Fruit fly (Drosophila melanogaster) whole organism, embryonic: Measurements from ENCODE around the gene beat-IIa.

Experiments
- Ada2b ChIP-seq: fragments of 200-800 bp; sonication (Bioruptor generic); IDR thresholded peaks from 2 replicates; pipeline ENCODE4 v1.3.6; 2022; ENCODE audit warnings: missing biosample characterization, missing genetic modification characterization
- CG10654 ChIP-seq: fragments of 200-800 bp; sonication (Bioruptor generic); optimal IDR thresholded peaks from 2 replicates; lab custom pipeline; 2016; ENCODE audit warnings: missing biosample characterization, missing genetic modification characterization
- CG11504 ChIP-seq: fragments of 200-800 bp; sonication (Bioruptor generic); optimal IDR thresholded peaks from 3 replicates; lab custom pipeline; 2019; ENCODE audit warnings: missing biosample characterization, mild to moderate bottlenecking, missing genetic modification characterization, moderate library complexity
- CG11696 ChIP-seq: fragments of 200-800 bp; sonication (Bioruptor generic); IDR thresholded peaks from 2 replicates; pipeline ENCODE4 v1.3.6; 2022; ENCODE audit warnings: missing biosample characterization, missing genetic modification characterization
- CG12071 ChIP-seq: fragments of 200-800 bp; sonication (Bioruptor generic); optimal IDR thresholded peaks from 3 replicates; lab custom pipeline; 2018; ENCODE audit warnings: missing biosample characterization, mild to moderate bottlenecking, missing genetic modification characterization
- CG15011 ChIP-seq: fragments of 200-800 bp; sonication (Bioruptor generic); optimal IDR thresholded peaks from 3 replicates; lab custom pipeline; 2018; ENCODE audit warnings: missing biosample characterization, mild to moderate bottlenecking, missing genetic modification characterization
- CG15269 ChIP-seq: fragments of 200-800 bp; sonication (Bioruptor generic); optimal IDR thresholded peaks from 2 replicates; lab custom pipeline; 2018; ENCODE audit warnings: missing biosample characterization, mild to moderate bottlenecking, missing genetic modification characterization, moderate library complexity
- CG15696 ChIP-seq: fragments of 200-800 bp; sonication (Bioruptor generic); optimal IDR thresholded peaks from 2 replicates; lab custom pipeline; 2019; ENCODE audit warnings: missing biosample characterization, mild to moderate bottlenecking, missing genetic modification characterization, moderate library complexity
- CG17359 ChIP-seq: fragments of 200-800 bp; sonication (Bioruptor generic); optimal IDR thresholded peaks from 3 replicates; lab custom pipeline; 2018; ENCODE audit warnings: missing biosample characterization, mild to moderate bottlenecking, missing genetic modification characterization, moderate library complexity
- CG17361 ChIP-seq: fragments of 200-800 bp; sonication (Bioruptor generic); IDR thresholded peaks from 3 replicates; pipeline ENCODE4 v1.3.6; 2022; ENCODE audit warnings: missing biosample characterization, missing genetic modification characterization
- CG17612 ChIP-seq: fragments of 200-800 bp; sonication (Bioruptor generic); IDR thresholded peaks from 2 replicates; pipeline ENCODE4 v1.3.6; 2022; ENCODE audit warnings: missing biosample characterization, missing genetic modification characterization
- CG1792 ChIP-seq: fragments of 200-800 bp; sonication (Bioruptor generic); optimal IDR thresholded peaks from 2 replicates; lab custom pipeline; 2016; ENCODE audit warnings: missing biosample characterization, missing genetic modification characterization
- CG18599 ChIP-seq: fragments of 200-800 bp; sonication (Bioruptor generic); optimal IDR thresholded peaks from 3 replicates; lab custom pipeline; 2017; ENCODE audit warnings: missing biosample characterization, missing genetic modification characterization, mild to moderate bottlenecking, moderate library complexity, missing genetic modification reagents
- CG2129 ChIP-seq: fragments of 200-800 bp; sonication (Bioruptor generic); IDR thresholded peaks from 2 replicates; pipeline ENCODE4 v1.3.6; 2022; ENCODE audit warnings: missing biosample characterization, missing genetic modification characterization; ENCODE audit not compliant: partially characterized antibody
- CG30403 ChIP-seq: fragments of 200-800 bp; sonication (Bioruptor generic); optimal IDR thresholded peaks from 3 replicates; lab custom pipeline; 2016; ENCODE audit warnings: missing biosample characterization, missing genetic modification characterization
- CG3407 ChIP-seq: fragments of 200-800 bp; sonication (Bioruptor generic); optimal IDR thresholded peaks from 2 replicates; lab custom pipeline; 2018; ENCODE audit warnings: missing biosample characterization, mild to moderate bottlenecking, missing genetic modification characterization
- CG43689 ChIP-seq: fragments of 200-800 bp; sonication (Bioruptor generic); IDR thresholded peaks from 2 replicates; pipeline ENCODE4 v1.3.6; 2022; ENCODE audit warnings: missing biosample characterization, missing genetic modification characterization
- CG4424 ChIP-seq: fragments of 200-800 bp; sonication (Bioruptor generic); optimal IDR thresholded peaks from 3 replicates; lab custom pipeline; 2016; ENCODE audit warnings: missing biosample characterization, missing genetic modification characterization
- CG5245 ChIP-seq: fragments of 200-800 bp; sonication (Bioruptor generic); optimal IDR thresholded peaks from 3 replicates; lab custom pipeline; 2016; ENCODE audit warnings: missing biosample characterization, missing genetic modification characterization
- CG6175 ChIP-seq: fragments of 200-800 bp; sonication (Bioruptor generic); IDR thresholded peaks from 3 replicates; pipeline ENCODE4 v1.3.6; 2022; ENCODE audit warnings: missing biosample characterization, missing genetic modification characterization
- CG7271 ChIP-seq: fragments of 200-800 bp; sonication (Bioruptor generic); optimal IDR thresholded peaks from 2 replicates; lab custom pipeline; 2018; ENCODE audit warnings: missing biosample characterization, mild to moderate bottlenecking, missing genetic modification characterization, moderate library complexity
- CG7556 ChIP-seq: fragments of 200-800 bp; sonication (Bioruptor generic); optimal IDR thresholded peaks from 2 replicates; lab custom pipeline; 2017; ENCODE audit warnings: missing biosample characterization, mild to moderate bottlenecking, missing genetic modification characterization
- CG7987 ChIP-seq: fragments of 200-800 bp; sonication (Bioruptor generic); optimal IDR thresholded peaks from 2 replicates; lab custom pipeline; 2018; ENCODE audit warnings: missing biosample characterization, mild to moderate bottlenecking, missing genetic modification characterization, moderate library complexity
- CG8281 ChIP-seq: fragments of 200-800 bp; sonication (Bioruptor generic); optimal IDR thresholded peaks from 2 replicates; lab custom pipeline; 2018; ENCODE audit warnings: missing biosample characterization, mild to moderate bottlenecking, missing genetic modification characterization, moderate library complexity
- CHES-1-like ChIP-seq: fragments of 200-800 bp; sonication (Bioruptor generic); optimal IDR thresholded peaks from 2 replicates; lab custom pipeline; 2016; ENCODE audit warnings: missing biosample characterization, missing genetic modification characterization
- CoRest ChIP-seq: fragments of 200-800 bp; sonication (Bioruptor generic); optimal IDR thresholded peaks from 3 replicates; lab custom pipeline; 2018; ENCODE audit warnings: missing biosample characterization, mild to moderate bottlenecking, missing genetic modification characterization, moderate library complexity
- D ChIP-seq, 2 experiments: fragments of 200-800 bp in 1 of 2; fragments of >200 bp in 1 of 2; sonication (Bioruptor generic) in 1 of 2; optimal IDR thresholded peaks; 2 replicates in 1 of 2; 3 replicates in 1 of 2; lab custom pipeline; 2017; ENCODE audit warnings: mild to moderate bottlenecking in 1 of 2, missing biosample characterization in 1 of 2, missing genetic modification characterization in 1 of 2, missing genetic modification reagents in 1 of 2
- D19A ChIP-seq: fragments of 200-800 bp; optimal IDR thresholded peaks from 3 replicates; lab custom pipeline; 2019; ENCODE audit warnings: missing biosample characterization, mild to moderate bottlenecking, missing genetic modification characterization, moderate library complexity
- D19B ChIP-seq: fragments of 200-800 bp; sonication (Bioruptor generic); optimal IDR thresholded peaks from 2 replicates; lab custom pipeline; 2017; ENCODE audit warnings: missing biosample characterization, mild to moderate bottlenecking, missing genetic modification characterization
- Dbx ChIP-seq: fragments of 200-800 bp; sonication (Bioruptor generic); IDR thresholded peaks from 3 replicates; pipeline ENCODE4 v1.3.6; 2022; ENCODE audit warnings: missing biosample characterization, missing genetic modification characterization
- Drgx ChIP-seq: fragments of 200-800 bp; sonication (Bioruptor generic); IDR thresholded peaks from 2 replicates; pipeline ENCODE4 v1.3.6; 2022; ENCODE audit warnings: missing biosample characterization, missing genetic modification characterization
- Elba2 ChIP-seq: fragments of 200-800 bp; sonication (Bioruptor generic); optimal IDR thresholded peaks from 3 replicates; lab custom pipeline; 2016; ENCODE audit warnings: missing biosample characterization, missing genetic modification characterization
- Fer3 ChIP-seq: fragments of 200-800 bp; sonication (Bioruptor generic); optimal IDR thresholded peaks from 2 replicates; lab custom pipeline; 2018; ENCODE audit warnings: missing biosample characterization, mild to moderate bottlenecking, missing genetic modification characterization, moderate library complexity
- HmgD ChIP-seq: fragments of 200-800 bp; sonication (Bioruptor generic); optimal IDR thresholded peaks from 3 replicates; lab custom pipeline; 2016; ENCODE audit warnings: missing biosample characterization, missing genetic modification characterization
- Med ChIP-seq: fragments of 200-800 bp; sonication (Bioruptor generic); peaks from one replicate; lab custom pipeline; 2016; ENCODE audit warnings: missing biosample characterization, missing genetic modification characterization, mild to moderate bottlenecking, inconsistent platforms, moderate library complexity
- TFAM ChIP-seq: fragments of 200-800 bp; sonication (Bioruptor generic); optimal IDR thresholded peaks from 2 replicates; lab custom pipeline; 2017; ENCODE audit warnings: missing biosample characterization, missing genetic modification characterization, inconsistent platforms
- Xbp1 ChIP-seq: fragments of 200-800 bp; sonication (Bioruptor generic); optimal IDR thresholded peaks from 3 replicates; lab custom pipeline; 2016; ENCODE audit warnings: missing biosample characterization, mild to moderate bottlenecking, missing genetic modification characterization
- bcd ChIP-seq: fragments of 200-800 bp; sonication (Bioruptor generic); optimal IDR thresholded peaks from 2 replicates; lab custom pipeline; 2017; ENCODE audit warnings: missing biosample characterization, mild to moderate bottlenecking, missing genetic modification characterization
- croc ChIP-seq: fragments of 200-800 bp; sonication (Bioruptor generic); conservative IDR thresholded peaks from 3 replicates; pipeline ENCODE4 v1.3.6; 2022; ENCODE audit warnings: missing biosample characterization, missing genetic modification characterization
- dmrt99B ChIP-seq: fragments of 200-800 bp; sonication (Bioruptor generic); optimal IDR thresholded peaks from 2 replicates; lab custom pipeline; 2018; ENCODE audit warnings: missing biosample characterization, mild to moderate bottlenecking, missing genetic modification characterization, moderate library complexity
- jumu ChIP-seq: fragments of 200-800 bp; sonication (Bioruptor generic); optimal IDR thresholded peaks from 3 replicates; lab custom pipeline; 2016; ENCODE audit warnings: missing biosample characterization, missing genetic modification characterization
- lab ChIP-seq: fragments of 200-800 bp; sonication (Bioruptor generic); optimal IDR thresholded peaks from 3 replicates; lab custom pipeline; 2017; ENCODE audit warnings: missing biosample characterization, missing genetic modification characterization, mild to moderate bottlenecking, moderate library complexity, missing genetic modification reagents
- lbe ChIP-seq: fragments of 200-800 bp; sonication (Bioruptor generic); optimal IDR thresholded peaks from 2 replicates; lab custom pipeline; 2016; ENCODE audit warnings: missing biosample characterization, mild to moderate bottlenecking, missing genetic modification characterization
- nmo ChIP-seq: fragments of 200-800 bp; sonication (Bioruptor generic); optimal IDR thresholded peaks from 2 replicates; lab custom pipeline; 2018; ENCODE audit warnings: missing biosample characterization, mild to moderate bottlenecking, missing genetic modification characterization, moderate library complexity
- p53 ChIP-seq: fragments of 200-800 bp; sonication (Bioruptor generic); optimal IDR thresholded peaks from 2 replicates; lab custom pipeline; 2016; ENCODE audit warnings: missing biosample characterization, missing genetic modification characterization
- pho ChIP-seq: fragments of 200-800 bp; sonication (Bioruptor generic); optimal IDR thresholded peaks from 2 replicates; lab custom pipeline; 2016; ENCODE audit warnings: missing biosample characterization, missing genetic modification characterization
- trem ChIP-seq: fragments of 200-800 bp; optimal IDR thresholded peaks from 3 replicates; lab custom pipeline; 2019; ENCODE audit warnings: missing biosample characterization, mild to moderate bottlenecking, missing genetic modification characterization, moderate library complexity
- zen ChIP-seq: fragments of 200-800 bp; sonication (Bioruptor generic); optimal IDR thresholded peaks from 3 replicates; lab custom pipeline; 2018; ENCODE audit warnings: missing biosample characterization, mild to moderate bottlenecking, missing genetic modification characterization, moderate library complexity

The beat-IIa gene

dm6 chr3R:17400675-17401118, 34.8 kb upstream of the beat-IIa start (continued):
- TF ChIP-seq lbe, result peak; percentile 47
- TF ChIP-seq Dbx (GFP tag; lab: Robert Waterston, UW), result 0 out of 3 replicates have a peak, but pooled peaks have one; percentile 28
- peak; percentile 51 for TF ChIP-seq D19A (tag; lab: Kevin White, UChicago)
- TF ChIP-seq Drgx (GFP tag; lab: Robert Waterston, UW), result peak; percentile 60
- no peak for TF ChIP-seq CG7271 (tag; lab: Kevin White, UChicago)
- TF ChIP-seq CG1792 (GFP tag; lab: Kevin White, UChicago), result peak; percentile 27
- peak; percentile 60 for TF ChIP-seq lab
- no peak for TF ChIP-seq HmgD (GFP tag; lab: Kevin White, UChicago)
- peak; percentile 50 for TF ChIP-seq CG12071 (GFP tag; lab: Kevin White, UChicago)
- peak; percentile 80 for TF ChIP-seq CG11504
- TF ChIP-seq CG6175, result no peak
- no peak for TF ChIP-seq CG3407 (GFP tag; lab: Kevin White, UChicago)
- no peak for TF ChIP-seq CG11696
- TF ChIP-seq CG8281 (tag; lab: Kevin White, UChicago), result peak; percentile 3
- TF ChIP-seq Med (GFP tag; lab: Kevin White, UChicago), result peak; percentile 85
- peak; percentile 56 for TF ChIP-seq CG4424 (GFP tag; lab: Kevin White, UChicago)
- TF ChIP-seq nmo (GFP tag; lab: Kevin White, UChicago), result peak; percentile 73
- TF ChIP-seq zen (tag; lab: Kevin White, UChicago), result peak; percentile 51
- TF ChIP-seq CHES-1-like, result no peak
- peak; percentile 28 for TF ChIP-seq CG30403 (GFP tag; lab: Kevin White, UChicago)
- no peak for TF ChIP-seq CG7987 (GFP tag; lab: Kevin White, UChicago)
- TF ChIP-seq pho (GFP tag; lab: Kevin White, UChicago), result no peak
- peak; percentile 48 for TF ChIP-seq CG10654 (GFP tag; lab: Kevin White, UChicago)
- TF ChIP-seq Elba2 (GFP tag; lab: Kevin White, UChicago), result no peak
- TF ChIP-seq Ada2b (GFP tag; lab: Robert Waterston, UW), result peak; percentile 48
- TF ChIP-seq D19B (GFP tag; lab: Kevin White, UChicago), result peak; percentile 22
- TF ChIP-seq CG18599, result peak; percentile 60
- TF ChIP-seq p53 (GFP tag; lab: Kevin White, UChicago), result peak; percentile 2
- peak; percentile 0 for TF ChIP-seq CG7556 (GFP tag; lab: Kevin White, UChicago)
- peak; percentile 78 for TF ChIP-seq dmrt99B
- peak; percentile 39; the same call in 2 of the 3 replicates for TF ChIP-seq CG17361
- TF ChIP-seq CG2129 (GFP tag; lab: Robert Waterston, UW), result no peak
- TF ChIP-seq Xbp1 (GFP tag; lab: Kevin White, UChicago), result no peak
- TF ChIP-seq CG17359 (tag; lab: Kevin White, UChicago), result peak; percentile 61
- TF ChIP-seq CG17612 (GFP tag; lab: Robert Waterston, UW), result no peak
- TF ChIP-seq jumu (GFP tag; lab: Kevin White, UChicago), result peak; percentile 2
- no peak for TF ChIP-seq TFAM (GFP tag; lab: Kevin White, UChicago)
- peak; percentile 3 for TF ChIP-seq CoRest
- no peak for TF ChIP-seq D (optimal IDR thresholded peaks at IDR 0.05; lab: Kevin White, UChicago)
- peak; percentile 67 for TF ChIP-seq D (GFP tag; optimal IDR thresholded peaks at IDR 0.05; lab: Kevin White, UChicago)
- peak; percentile 58 for TF ChIP-seq Fer3 (tag; lab: Kevin White, UChicago)
- TF ChIP-seq CG5245 (GFP tag; lab: Kevin White, UChicago), result peak; percentile 36
- peak; percentile 22 for TF ChIP-seq CG15011 (GFP tag; lab: Kevin White, UChicago)
- peak; percentile 45 for TF ChIP-seq bcd (GFP tag; lab: Kevin White, UChicago)
- peak; percentile 19 for TF ChIP-seq CG15269
- 0 out of 3 replicates have a peak, but pooled peaks have one; percentile 24 for TF ChIP-seq croc (GFP tag; lab: Robert Waterston, UW)
- peak; percentile 74 for TF ChIP-seq CG15696 (tag; lab: Kevin White, UChicago)
- TF ChIP-seq trem (tag; lab: Kevin White, UChicago), result peak; percentile 30
- no peak for TF ChIP-seq CG43689
- TF ChIP-seq, all 482 proteins: peak for 121
